Fruit fly (Drosophila melanogaster) whole organism, embryonic: Measurements from ENCODE around the gene sit.

ENCODE experiments used
- BtbVII ChIP-seq: fragments of 200-800 bp; sonication (Bioruptor generic); optimal IDR thresholded peaks from 3 replicates; lab custom pipeline; 2017; ENCODE audit warnings: missing biosample characterization, mild to moderate bottlenecking, missing genetic modification characterization
- CG10979 ChIP-seq: fragments of 200-800 bp; sonication (Bioruptor generic); optimal IDR thresholded peaks from 2 replicates; lab custom pipeline; 2018; ENCODE audit warnings: missing biosample characterization, mild to moderate bottlenecking, missing genetic modification characterization, moderate library complexity
- CG13624 ChIP-seq: fragments of 200-800 bp; sonication (Bioruptor generic); optimal IDR thresholded peaks from 2 replicates; lab custom pipeline; 2016; ENCODE audit warnings: missing biosample characterization, missing genetic modification characterization
- CG14014 ChIP-seq: fragments of 200-800 bp; sonication (Bioruptor generic); IDR thresholded peaks from 2 replicates; pipeline ENCODE4 v1.3.6; 2022; ENCODE audit warnings: missing biosample characterization, missing genetic modification characterization
- CG14441 ChIP-seq: fragments of 200-800 bp; sonication (Bioruptor generic); IDR thresholded peaks from 2 replicates; pipeline ENCODE4 v1.3.6; 2022; ENCODE audit warnings: missing biosample characterization, missing genetic modification characterization
- CG15479 ChIP-seq: fragments of 200-800 bp; sonication (Bioruptor generic); optimal IDR thresholded peaks from 3 replicates; lab custom pipeline; 2019; ENCODE audit warnings: missing biosample characterization, mild to moderate bottlenecking, missing genetic modification characterization, moderate library complexity
- CG15696 ChIP-seq: fragments of 200-800 bp; sonication (Bioruptor generic); optimal IDR thresholded peaks from 2 replicates; lab custom pipeline; 2019; ENCODE audit warnings: missing biosample characterization, mild to moderate bottlenecking, missing genetic modification characterization, moderate library complexity
- CG1647 ChIP-seq: fragments of 200-800 bp; sonication (Bioruptor generic); optimal IDR thresholded peaks from 3 replicates; lab custom pipeline; 2016; ENCODE audit warnings: missing biosample characterization, missing genetic modification characterization
- CG17361 ChIP-seq: fragments of 200-800 bp; sonication (Bioruptor generic); IDR thresholded peaks from 3 replicates; pipeline ENCODE4 v1.3.6; 2022; ENCODE audit warnings: missing biosample characterization, missing genetic modification characterization
- CG17385 ChIP-seq: fragments of 200-800 bp; sonication (Bioruptor generic); optimal IDR thresholded peaks from 3 replicates; lab custom pipeline; 2018; ENCODE audit warnings: missing biosample characterization, mild to moderate bottlenecking, missing genetic modification characterization
- CG17802 ChIP-seq: fragments of 200-800 bp; sonication (Bioruptor generic); optimal IDR thresholded peaks from 2 replicates; lab custom pipeline; 2018; ENCODE audit warnings: missing biosample characterization, mild to moderate bottlenecking, missing genetic modification characterization, moderate library complexity
- CG18764 ChIP-seq: fragments of 200-800 bp; sonication (Bioruptor generic); optimal IDR thresholded peaks from 3 replicates; lab custom pipeline; 2016; ENCODE audit warnings: missing biosample characterization, missing genetic modification characterization
- CG30020 ChIP-seq: fragments of 200-800 bp; optimal IDR thresholded peaks from 2 replicates; lab custom pipeline; 2019; ENCODE audit warnings: missing biosample characterization, mild to moderate bottlenecking, missing genetic modification characterization, moderate library complexity
- CG30431 ChIP-seq: fragments of 200-800 bp; sonication (Bioruptor generic); optimal IDR thresholded peaks from 2 replicates; lab custom pipeline; 2017; ENCODE audit warnings: missing biosample characterization, missing genetic modification characterization
- CG33213 ChIP-seq: fragments of 200-800 bp; sonication (Bioruptor generic); optimal IDR thresholded peaks from 3 replicates; lab custom pipeline; 2016; ENCODE audit warnings: missing biosample characterization, missing genetic modification characterization
- CG3995 ChIP-seq: fragments of 200-800 bp; sonication (Bioruptor generic); optimal IDR thresholded peaks from 3 replicates; lab custom pipeline; 2016; ENCODE audit warnings: missing biosample characterization, missing genetic modification characterization
- CG5180 ChIP-seq: fragments of 200-800 bp; sonication (Bioruptor generic); optimal IDR thresholded peaks from 3 replicates; lab custom pipeline; 2017; ENCODE audit warnings: missing biosample characterization, missing genetic modification characterization, mild to moderate bottlenecking, moderate library complexity, missing genetic modification reagents
- CG8089 ChIP-seq: fragments of 200-800 bp; sonication (Bioruptor generic); optimal IDR thresholded peaks from 3 replicates; lab custom pipeline; 2016; ENCODE audit warnings: missing biosample characterization, missing genetic modification characterization
- Camta ChIP-seq: fragments of 200-800 bp; sonication (Bioruptor generic); optimal IDR thresholded peaks from 2 replicates; lab custom pipeline; 2016; ENCODE audit warnings: missing biosample characterization, missing genetic modification characterization
- D19A ChIP-seq: fragments of 200-800 bp; optimal IDR thresholded peaks from 3 replicates; lab custom pipeline; 2019; ENCODE audit warnings: missing biosample characterization, mild to moderate bottlenecking, missing genetic modification characterization, moderate library complexity
- Dfd ChIP-seq, 2 experiments: fragments of >200 bp; optimal IDR thresholded peaks; 2 replicates each; lab custom pipeline; 2017; ENCODE audit warnings: missing biosample characterization in 2 of 2, missing genetic modification characterization in 2 of 2
- Dref ChIP-seq: fragments of 200-800 bp; sonication (Bioruptor generic); IDR thresholded peaks from 2 replicates; pipeline ENCODE4 v1.3.6; 2022; ENCODE audit warnings: missing biosample characterization, missing genetic modification characterization
- Eip74EF ChIP-seq, 2 experiments: fragments of 200-800 bp in 1 of 2; fragments of >200 bp in 1 of 2; sonication (Bioruptor generic) in 1 of 2; optimal IDR thresholded peaks; 2 replicates each; lab custom pipeline; 2017 to 2019; ENCODE audit warnings: missing biosample characterization in 2 of 2, missing genetic modification characterization in 2 of 2, mild to moderate bottlenecking in 1 of 2, moderate library complexity in 1 of 2
- GATAe ChIP-seq: fragments of 200-800 bp; sonication (Bioruptor generic); conservative IDR thresholded peaks from 2 replicates; pipeline ENCODE4 v1.3.6; 2022; ENCODE audit warnings: missing biosample characterization, missing genetic modification characterization
- HHEX ChIP-seq: fragments of 200-800 bp; sonication (Bioruptor generic); optimal IDR thresholded peaks from 3 replicates; lab custom pipeline; 2017; ENCODE audit warnings: missing biosample characterization, mild to moderate bottlenecking, missing genetic modification characterization, missing genetic modification reagents
- Hr39 ChIP-seq: fragments of >200 bp; optimal IDR thresholded peaks from 2 replicates; lab custom pipeline; 2017
- Lpt ChIP-seq: fragments of >200 bp; optimal IDR thresholded peaks from 2 replicates; lab custom pipeline; 2018; ENCODE audit warnings: missing biosample characterization, missing genetic modification characterization
- MBD-R2 ChIP-seq: fragments of 200-800 bp; sonication (Bioruptor generic); IDR thresholded peaks from 2 replicates; pipeline ENCODE4 v1.3.6; 2022; ENCODE audit warnings: missing biosample characterization, missing genetic modification characterization
- Meics ChIP-seq: fragments of 200-800 bp; sonication (Bioruptor generic); optimal IDR thresholded peaks from 2 replicates; lab custom pipeline; 2017; ENCODE audit warnings: missing biosample characterization, mild to moderate bottlenecking, missing genetic modification characterization
- Ravus ChIP-seq: fragments of 200-800 bp; sonication (Bioruptor generic); IDR thresholded peaks from 2 replicates; pipeline ENCODE4 v1.3.6; 2022; ENCODE audit warnings: missing biosample characterization, missing genetic modification characterization
- Ssrp ChIP-seq: fragments of 200-800 bp; sonication (Bioruptor generic); optimal IDR thresholded peaks from 2 replicates; lab custom pipeline; 2018; ENCODE audit warnings: missing biosample characterization, mild to moderate bottlenecking, missing genetic modification characterization, moderate library complexity
- Vsx1 ChIP-seq: fragments of 200-800 bp; sonication (Bioruptor generic); optimal IDR thresholded peaks from 2 replicates; lab custom pipeline; 2017; ENCODE audit warnings: missing biosample characterization, mild to moderate bottlenecking, missing genetic modification characterization, missing genetic modification reagents
- ase ChIP-seq: fragments of 200-800 bp; sonication (Bioruptor generic); IDR thresholded peaks from 3 replicates; pipeline ENCODE4 v1.3.6; 2022; ENCODE audit warnings: missing biosample characterization, missing genetic modification characterization
- bigmax ChIP-seq: fragments of 200-800 bp; sonication (Bioruptor generic); optimal IDR thresholded peaks from 2 replicates; lab custom pipeline; 2018; ENCODE audit warnings: missing biosample characterization, mild to moderate bottlenecking, missing genetic modification characterization
- br ChIP-seq: fragments of >200 bp; optimal IDR thresholded peaks from 2 replicates; lab custom pipeline; 2017
- cad ChIP-seq: fragments of >200 bp; optimal IDR thresholded peaks from 2 replicates; lab custom pipeline; 2017; ENCODE audit warnings: missing biosample characterization, missing genetic modification characterization
- chif ChIP-seq, 2 experiments: fragments of 200-800 bp; sonication (Bioruptor generic); optimal IDR thresholded peaks; 3 replicates each; lab custom pipeline; 2016; ENCODE audit warnings: missing biosample characterization in 2 of 2, missing genetic modification characterization in 2 of 2
- dan ChIP-seq: fragments of 200-800 bp; sonication (Bioruptor generic); IDR thresholded peaks from 2 replicates; pipeline ENCODE4 v1.3.6; 2022; ENCODE audit warnings: missing biosample characterization, missing genetic modification characterization
- gem ChIP-seq: fragments of 200-800 bp; sonication (Bioruptor generic); optimal IDR thresholded peaks from 2 replicates; lab custom pipeline; 2019; ENCODE audit warnings: missing biosample characterization, mild to moderate bottlenecking, missing genetic modification characterization, moderate library complexity
- grau ChIP-seq: fragments of 200-800 bp; optimal IDR thresholded peaks from 3 replicates; lab custom pipeline; 2019; ENCODE audit warnings: missing biosample characterization, mild to moderate bottlenecking, missing genetic modification characterization, moderate library complexity
- gt ChIP-seq: fragments of 200-800 bp; sonication (Bioruptor generic); IDR thresholded peaks from 2 replicates; pipeline ENCODE4 v1.3.6; 2022; ENCODE audit warnings: missing biosample characterization, missing genetic modification characterization
- hbn ChIP-seq: fragments of 200-800 bp; sonication (Bioruptor generic); IDR thresholded peaks from 2 replicates; pipeline ENCODE4 v1.3.6; 2022; ENCODE audit warnings: missing biosample characterization, missing genetic modification characterization; ENCODE audit not compliant: partially characterized antibody
- klu ChIP-seq: fragments of 200-800 bp; sonication (Bioruptor generic); IDR thresholded peaks from 2 replicates; pipeline ENCODE4 v1.3.6; 2022; ENCODE audit warnings: missing biosample characterization, missing genetic modification characterization
- kni ChIP-seq: fragments of 200-800 bp; sonication (Bioruptor generic); optimal IDR thresholded peaks from 3 replicates; lab custom pipeline; 2017; ENCODE audit warnings: mild to moderate bottlenecking, missing biosample characterization, missing genetic modification reagents, missing genetic modification characterization
- nerfin-1 ChIP-seq: fragments of 200-800 bp; sonication (Bioruptor generic); optimal IDR thresholded peaks from 3 replicates; lab custom pipeline; 2019; ENCODE audit warnings: missing biosample characterization, mild to moderate bottlenecking, missing genetic modification characterization, moderate library complexity
- onecut ChIP-seq: fragments of 200-800 bp; sonication (Bioruptor generic); IDR thresholded peaks from 2 replicates; pipeline ENCODE4 v1.3.6; 2022; ENCODE audit warnings: missing biosample characterization, missing genetic modification characterization
- org-1 ChIP-seq: fragments of 200-800 bp; sonication (Bioruptor generic); optimal IDR thresholded peaks from 2 replicates; lab custom pipeline; 2017; ENCODE audit warnings: missing biosample characterization, missing genetic modification characterization
- rib ChIP-seq: fragments of 200-800 bp; sonication (Bioruptor generic); IDR thresholded peaks from 2 replicates; pipeline ENCODE4 v1.3.6; 2022; ENCODE audit warnings: missing biosample characterization, missing genetic modification characterization
- so ChIP-seq: fragments of 200-800 bp; sonication (Bioruptor generic); IDR thresholded peaks from 3 replicates; pipeline ENCODE4 v1.3.6; 2022; ENCODE audit warnings: missing biosample characterization, missing genetic modification characterization
- stwl ChIP-seq: fragments of 200-800 bp; sonication (Bioruptor generic); optimal IDR thresholded peaks from 3 replicates; lab custom pipeline; 2018; ENCODE audit warnings: missing biosample characterization, mild to moderate bottlenecking, missing genetic modification characterization, moderate library complexity
- tgo ChIP-seq: fragments of 200-800 bp; sonication (Bioruptor generic); IDR thresholded peaks from 3 replicates; pipeline ENCODE4 v1.3.6; 2022; ENCODE audit warnings: missing biosample characterization, missing genetic modification characterization
- ttk ChIP-seq: fragments of 200-800 bp; sonication (Bioruptor generic); IDR thresholded peaks from 2 replicates; pipeline ENCODE4 v2.1.2; 2022; ENCODE audit warnings: missing biosample characterization, missing genetic modification characterization

The sit gene

DNA sequence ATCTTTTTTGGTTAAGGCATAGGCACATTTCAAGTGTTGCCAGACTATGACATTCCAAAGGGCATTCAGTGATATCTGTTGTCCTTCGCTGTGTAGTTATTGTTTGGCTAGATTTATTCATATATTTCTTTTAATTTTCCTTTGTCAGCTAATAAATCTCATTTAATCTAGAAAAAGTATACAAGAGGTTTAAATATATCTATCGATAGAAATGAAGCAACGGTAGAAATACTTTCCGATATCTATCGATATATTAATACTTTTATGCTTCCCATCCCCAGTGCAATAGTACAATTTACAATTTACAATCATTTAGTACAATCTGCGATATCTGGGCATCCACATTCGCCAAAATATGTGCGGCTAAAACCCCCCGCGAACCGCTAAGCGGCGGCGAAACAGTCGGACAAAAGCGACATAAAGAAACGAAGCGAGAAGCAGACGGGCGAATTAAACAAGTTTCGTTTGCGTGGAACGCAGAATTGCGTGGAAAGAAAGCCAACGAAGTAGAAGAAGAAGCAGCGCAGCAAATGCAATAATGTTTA lies 25.1 kb upstream of the sit start, which contains the start of gene Efa6 (continued):
- TF ChIP-seq CG10979 (tag; lab: Kevin White, UChicago) (peak; percentile 5), kni (GFP tag; lab: Kevin White, UChicago) (peak; percentile 5), BtbVII (GFP tag; lab: Kevin White, UChicago) (no peak), MBD-R2 (GFP tag; lab: Robert Waterston, UW) (peak; percentile 54), rib (peak; percentile 54; the same call in 1 of the 2 replicates), gt (GFP tag; lab: Robert Waterston, UW) (no peak), CG33213 (GFP tag; lab: Kevin White, UChicago) (no peak), CG5180 (no peak), CG17361 (peak; percentile 64), nerfin-1 (tag; lab: Kevin White, UChicago) (peak; percentile 43), ase (GFP tag; lab: Robert Waterston, UW) (no peak), CG15696 (tag; lab: Kevin White, UChicago) (peak; percentile 48), Dref (GFP tag; lab: Robert Waterston, UW) (peak; percentile 75), CG13624 (GFP tag; lab: Kevin White, UChicago) (peak; percentile 28), onecut (GFP tag; lab: Robert Waterston, UW) (no peak), D19A (tag; lab: Kevin White, UChicago) (peak; percentile 16), CG8089 (GFP tag; lab: Kevin White, UChicago) (no peak), br (lab: Kevin White, UChicago) (no peak), grau (peak; percentile 58), Vsx1 (no peak), Ssrp (tag; lab: Kevin White, UChicago) (no peak), CG30431 (GFP tag; lab: Kevin White, UChicago) (no peak), so (GFP tag; lab: Robert Waterston, UW) (no peak), Meics (GFP tag; lab: Kevin White, UChicago) (no peak), org-1 (no peak), cad (no peak), GATAe (no peak), Hr39 (lab: Kevin White, UChicago) (no peak), gem (tag; lab: Kevin White, UChicago) (no peak), Lpt (GFP tag; lab: Kevin White, UChicago) (no peak), Dfd (GFP tag; optimal IDR thresholded peaks at IDR 0.05; lab: Kevin White, UChicago) (no peak), CG17385 (GFP tag; lab: Kevin White, UChicago) (peak; percentile 87), CG14014 (GFP tag; lab: Robert Waterston, UW) (no peak), hbn (GFP tag; lab: Robert Waterston, UW) (peak; percentile 94), CG18764 (GFP tag; lab: Kevin White, UChicago) (peak; percentile 47), chif (GFP tag; optimal IDR thresholded peaks at IDR 0.05; lab: Kevin White, UChicago) (peak in 1 of 2 experiments; percentile 14), CG14441 (GFP tag; lab: Robert Waterston, UW) (no peak), CG1647 (peak; percentile 24), ttk (no peak), Camta (GFP tag; lab: Kevin White, UChicago) (peak; percentile 58), CG17802 (tag; lab: Kevin White, UChicago) (no peak), Ravus (no peak), HHEX (GFP tag; lab: Kevin White, UChicago) (no peak), CG15479 (GFP tag; lab: Kevin White, UChicago) (peak; percentile 21), tgo (GFP tag; lab: Robert Waterston, UW) (0 out of 3 replicates have a peak, but pooled peaks have one; percentile 18), CG3995 (peak; percentile 95), klu (GFP tag; lab: Robert Waterston, UW) (no peak), Eip74EF (GFP tag; optimal IDR thresholded peaks at IDR 0.05; lab: Kevin White, UChicago) (peak in 1 of 2 experiments; percentile 0), bigmax (GFP tag; lab: Kevin White, UChicago) (no peak), stwl (tag; lab: Kevin White, UChicago) (peak; percentile 78), CG30020 (tag; lab: Kevin White, UChicago) (peak; percentile 62), dan (GFP tag; lab: Robert Waterston, UW) (no peak)
